Worm (Caenorhabditis elegans) whole organism, early embryonic: ENCODE results near the gene K08H10.6.

Experiments
- ama-1 ChIP-seq: fragments of 150-350 bp; optimal IDR thresholded peaks from 2 replicates; lab custom pipeline; 2014
- pes-1 ChIP-seq: fragments of 200-800 bp; sonication (Bioruptor generic); IDR thresholded peaks from 2 replicates; pipeline ENCODE4 v1.3.6; 2022; ENCODE audit warnings: missing genetic modification reagents, missing genetic modification characterization, missing compliant biosample characterization
- tra-4 ChIP-seq: sonication (generic microtip); optimal IDR thresholded peaks from 2 replicates; lab custom pipeline; 2017; ENCODE audit warnings: missing genetic modification characterization, missing compliant biosample characterization

DNA sequence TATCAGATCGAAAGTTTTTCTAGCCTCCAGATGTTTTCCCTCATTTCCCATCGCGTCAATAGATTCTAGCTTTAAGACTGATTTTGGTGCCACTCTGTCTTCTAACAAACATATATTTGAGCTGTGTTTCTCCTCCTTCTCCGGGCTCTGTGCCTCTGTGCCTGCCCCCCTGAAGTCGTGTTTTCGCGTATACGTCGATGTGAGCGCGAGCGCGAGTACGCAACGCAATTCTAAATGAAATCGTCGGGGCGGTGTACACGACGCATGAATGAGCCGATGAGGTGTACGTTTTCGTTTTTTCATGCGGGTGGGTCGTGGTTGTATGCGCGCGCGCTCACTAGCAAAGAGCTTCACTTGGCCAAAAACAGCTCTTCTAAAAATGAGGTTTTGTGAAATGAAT, 29.8 kb downstream of the K08H10.6 start:
- TF ChIP-seq tra-4 (no peak), ama-1 (lab: Kevin White, UChicago) (no peak), pes-1 (no peak)
